Worm (Caenorhabditis elegans) whole organism, young adult: ENCODE data around the gene C35D10.6.

Experiments used
- B0035.1 ChIP-seq: sonication (generic microtip); optimal IDR thresholded peaks from 2 replicates; lab custom pipeline; 2016; ENCODE audit warnings: missing genetic modification characterization, mild to moderate bottlenecking, missing compliant biosample characterization, missing genotype, missing genetic modification reagents
- F22D6.2 ChIP-seq: sonication (generic microtip); optimal IDR thresholded peaks from 2 replicates; lab custom pipeline; 2016; ENCODE audit warnings: mild to moderate bottlenecking, missing genetic modification characterization, missing compliant biosample characterization
- F33H1.4 ChIP-seq: fragments of 200-800 bp; sonication (Bioruptor generic); IDR thresholded peaks from 2 replicates; pipeline ENCODE4 v1.3.6; 2022; ENCODE audit warnings: missing genetic modification reagents, missing genetic modification characterization, missing compliant biosample characterization
- F37B4.10 ChIP-seq: fragments of 200-800 bp; sonication (Bioruptor generic); IDR thresholded peaks from 2 replicates; pipeline ENCODE4 v1.3.6; 2022; ENCODE audit warnings: missing genetic modification characterization, missing compliant biosample characterization
- F39B2.1 ChIP-seq: fragments of 200-800 bp; sonication (Bioruptor generic); IDR thresholded peaks from 2 replicates; pipeline ENCODE4 v1.3.6; 2022; ENCODE audit warnings: missing genetic modification reagents, missing genetic modification characterization, missing compliant biosample characterization
- F49E8.2 ChIP-seq: sonication (generic microtip); optimal IDR thresholded peaks from 3 replicates; lab custom pipeline; 2017; ENCODE audit warnings: missing genetic modification characterization, mild to moderate bottlenecking, missing compliant biosample characterization, antibody characterized with exemption, moderate library complexity; ENCODE audit not compliant: insufficient read depth
- T07F8.4 ChIP-seq: sonication (generic microtip); optimal IDR thresholded peaks from 2 replicates; lab custom pipeline; 2016; ENCODE audit warnings: mild to moderate bottlenecking, missing genetic modification characterization, moderate library complexity, missing compliant biosample characterization
- T26A5.8 ChIP-seq: sonication (generic microtip); optimal IDR thresholded peaks from 2 replicates; lab custom pipeline; 2016; ENCODE audit warnings: missing genetic modification characterization, missing compliant biosample characterization
- Y56A3A.18 ChIP-seq: fragments of 200-800 bp; sonication (Bioruptor generic); IDR thresholded peaks from 2 replicates; pipeline ENCODE4 v1.3.6; 2022; ENCODE audit warnings: missing genetic modification reagents, missing genetic modification characterization, missing compliant biosample characterization
- Y95B8A.8 ChIP-seq: fragments of 200-800 bp; sonication (Bioruptor generic); IDR thresholded peaks from 2 replicates; pipeline ENCODE4 v1.3.6; 2022; ENCODE audit warnings: missing genetic modification reagents, missing genetic modification characterization, missing compliant biosample characterization
- athp-1 ChIP-seq: sonication (generic microtip); optimal IDR thresholded peaks from 2 replicates; lab custom pipeline; 2017; ENCODE audit warnings: mild to moderate bottlenecking, missing genetic modification characterization, missing compliant biosample characterization
- bed-1 ChIP-seq: fragments of 200-800 bp; sonication (Bioruptor generic); IDR thresholded peaks from 2 replicates; pipeline ENCODE4 v1.3.6; 2022; ENCODE audit warnings: missing genetic modification reagents, missing genetic modification characterization, missing compliant biosample characterization
- bed-2 ChIP-seq: fragments of 200-800 bp; sonication (Bioruptor generic); IDR thresholded peaks from 2 replicates; pipeline ENCODE4 v1.3.6; 2022; ENCODE audit warnings: missing genetic modification reagents, missing genetic modification characterization, missing compliant biosample characterization
- cebp-2 ChIP-seq: fragments of 200-800 bp; sonication (Bioruptor generic); IDR thresholded peaks from 2 replicates; pipeline ENCODE4 v1.3.6; 2022; ENCODE audit warnings: missing genetic modification characterization, missing compliant biosample characterization
- ceh-40 ChIP-seq: fragments of 200-800 bp; sonication (Bioruptor generic); IDR thresholded peaks from 2 replicates; pipeline ENCODE4 v1.3.6; 2022; ENCODE audit warnings: missing genetic modification characterization, missing compliant biosample characterization
- ceh-58 ChIP-seq: fragments of 200-800 bp; sonication (Bioruptor generic); IDR thresholded peaks from 2 replicates; pipeline ENCODE4 v1.3.6; 2022; ENCODE audit warnings: missing genetic modification characterization, missing compliant biosample characterization
- ceh-91 ChIP-seq: fragments of 200-800 bp; sonication (Bioruptor generic); IDR thresholded peaks from 2 replicates; pipeline ENCODE4 v1.3.6; 2022; ENCODE audit warnings: missing genetic modification reagents, missing genetic modification characterization, missing compliant biosample characterization
- chd-7 ChIP-seq: sonication (generic microtip); optimal IDR thresholded peaks from 2 replicates; lab custom pipeline; 2016; ENCODE audit warnings: mild to moderate bottlenecking, missing genetic modification characterization, moderate library complexity, missing compliant biosample characterization
- dox-1 ChIP-seq: fragments of 200-800 bp; sonication (Bioruptor generic); IDR thresholded peaks from 2 replicates; pipeline ENCODE4 v1.3.6; 2022; ENCODE audit warnings: missing genetic modification reagents, missing genetic modification characterization, missing compliant biosample characterization
- dpl-1 ChIP-seq: fragments of 150-350 bp; optimal IDR thresholded peaks from 2 replicates; lab custom pipeline; 2014; ENCODE audit warnings: missing biosample characterization, missing genetic modification reagents, missing genetic modification characterization
- efl-1 ChIP-seq: fragments of 150-350 bp; optimal IDR thresholded peaks from 2 replicates; lab custom pipeline; 2014; ENCODE audit warnings: missing biosample characterization, missing genetic modification reagents, missing genetic modification characterization
- egl-44 ChIP-seq: fragments of 200-800 bp; sonication (Bioruptor generic); IDR thresholded peaks from 2 replicates; pipeline ENCODE4 v1.3.6; 2022; ENCODE audit warnings: missing genetic modification reagents, missing genetic modification characterization, missing compliant biosample characterization
- egrh-3 ChIP-seq: fragments of 200-800 bp; sonication (Bioruptor generic); IDR thresholded peaks from 2 replicates; pipeline ENCODE4 v1.3.6; 2022; ENCODE audit warnings: missing genetic modification reagents, missing genetic modification characterization, missing compliant biosample characterization
- him-1 ChIP-seq: sonication (generic microtip); optimal IDR thresholded peaks from 2 replicates; lab custom pipeline; 2016; ENCODE audit warnings: missing genotype, missing genetic modification reagents, missing genetic modification characterization, missing compliant biosample characterization
- lin-35 ChIP-seq, 3 experiments: fragments of 150-350 bp in 2 of 3; sonication (generic microtip) in 1 of 3; optimal IDR thresholded peaks; 2 replicates each; lab custom pipeline; 2014 to 2018; ENCODE audit warnings: missing biosample characterization in 3 of 3, missing genetic modification characterization in 3 of 3, missing genetic modification reagents in 3 of 3
- lin-54 ChIP-seq: fragments of 200-800 bp; sonication (Bioruptor generic); optimal IDR thresholded peaks from 2 replicates; lab custom pipeline; 2018; ENCODE audit warnings: mild to moderate bottlenecking, missing genetic modification characterization, missing compliant biosample characterization
- lsl-1 ChIP-seq: fragments of 200-800 bp; sonication (Bioruptor generic); optimal IDR thresholded peaks from 2 replicates; lab custom pipeline; 2018; ENCODE audit warnings: mild to moderate bottlenecking, missing genetic modification characterization, moderate library complexity, missing compliant biosample characterization
- pbrm-1 ChIP-seq: fragments of 200-800 bp; sonication (Bioruptor generic); IDR thresholded peaks from 2 replicates; pipeline ENCODE4 v1.3.6; 2022; ENCODE audit warnings: missing genetic modification reagents, missing genetic modification characterization, missing compliant biosample characterization
- pha-4 ChIP-seq: fragments of 150-350 bp; sonication (generic microtip); optimal IDR thresholded peaks from 2 replicates; lab custom pipeline; 2014; ENCODE audit warnings: missing biosample characterization, missing genetic modification reagents, missing genetic modification characterization
- repo-1 ChIP-seq: sonication (generic microtip); optimal IDR thresholded peaks from 2 replicates; lab custom pipeline; 2017; ENCODE audit warnings: mild to moderate bottlenecking, missing genetic modification characterization, missing compliant biosample characterization
- rpc-1 ChIP-seq, 2 experiments: fragments of 150-350 bp in 1 of 2; sonication (generic microtip) in 1 of 2; optimal IDR thresholded peaks; 2 replicates each; lab custom pipeline; 2014 to 2018; ENCODE audit warnings: missing biosample characterization in 1 of 2, missing genetic modification characterization in 1 of 2, missing genetic modification reagents in 1 of 2, missing genotype in 1 of 2
- snpc-3.4 ChIP-seq: sonication (generic microtip); optimal IDR thresholded peaks from 2 replicates; lab custom pipeline; 2017; ENCODE audit warnings: missing genetic modification characterization, mild to moderate bottlenecking, missing compliant biosample characterization, antibody characterized with exemption, moderate library complexity, missing genotype, missing genetic modification reagents
- snpc-4 ChIP-seq, 5 experiments: fragments of 150-350 bp in 1 of 5; sonication (generic microtip) in 4 of 5; optimal IDR thresholded peaks; 2 replicates each; lab custom pipeline; 2014 to 2018; ENCODE audit warnings: missing genetic modification characterization in 5 of 5, missing biosample characterization in 3 of 5, antibody characterized with exemption in 2 of 5, mild to moderate bottlenecking in 2 of 5, missing compliant biosample characterization in 2 of 5, missing genotype in 2 of 5, moderate library complexity in 2 of 5, missing genetic modification reagents in 1 of 5
- tbp1 ChIP-seq: fragments of 200-800 bp; sonication (Bioruptor generic); optimal IDR thresholded peaks from 2 replicates; lab custom pipeline; 2018; ENCODE audit warnings: mild to moderate bottlenecking, missing genetic modification characterization, missing compliant biosample characterization
- unc-130 ChIP-seq: sonication (generic microtip); optimal IDR thresholded peaks from 2 replicates; lab custom pipeline; 2016; ENCODE audit warnings: missing genetic modification reagents, missing genetic modification characterization, missing compliant biosample characterization
- ztf-22 ChIP-seq: fragments of 200-800 bp; sonication (Bioruptor generic); optimal IDR thresholded peaks from 2 replicates; lab custom pipeline; 2018; ENCODE audit warnings: mild to moderate bottlenecking, missing genetic modification characterization, moderate library complexity, missing compliant biosample characterization
- ztf-25 ChIP-seq: fragments of 200-800 bp; sonication (Bioruptor generic); IDR thresholded peaks from 2 replicates; pipeline ENCODE4 v1.3.6; 2022; ENCODE audit warnings: missing genetic modification reagents, missing genetic modification characterization, missing compliant biosample characterization
- ztf-26 ChIP-seq: sonication (generic microtip); optimal IDR thresholded peaks from 2 replicates; lab custom pipeline; 2017; ENCODE audit warnings: missing genetic modification characterization, missing compliant biosample characterization

C35D10.6 gene

ce11 chrIII:4859039-4859438 lies at the start of gene C35D10.6:
TSS of gene C35D10.6 (plus strand) at chrIII:4859339.
- TF ChIP-seq him-1 (tag; lab: Kevin White, UChicago) = no peak
- no peak for TF ChIP-seq athp-1 (tag; lab: Kevin White, UChicago)
- TF ChIP-seq snpc-3.4 (tag; lab: Kevin White, UChicago) = no peak
- TF ChIP-seq F39B2.1 (GFP tag; lab: Robert Waterston, UW) = no peak
- TF ChIP-seq F49E8.2 (tag; lab: Kevin White, UChicago) = no peak
- no peak for TF ChIP-seq dpl-1 (GFP tag; lab: Kevin White, UChicago)
- TF ChIP-seq egl-44 (GFP tag; lab: Robert Waterston, UW) = no peak
- TF ChIP-seq bed-1 (GFP tag; lab: Robert Waterston, UW) = no peak
- no peak for TF ChIP-seq T26A5.8 (tag; lab: Kevin White, UChicago)
- no peak for TF ChIP-seq repo-1 (tag; lab: Kevin White, UChicago)
- TF ChIP-seq B0035.1 (tag; lab: Kevin White, UChicago) = no peak
- no peak for TF ChIP-seq rpc-1 (optimal IDR thresholded peaks at IDR 0.05; lab: Kevin White, UChicago)
- no peak for TF ChIP-seq rpc-1 (tag; optimal IDR thresholded peaks at IDR 0.05; lab: Kevin White, UChicago)
- TF ChIP-seq dox-1 = no peak
- no peak for TF ChIP-seq pha-4

DNA sequence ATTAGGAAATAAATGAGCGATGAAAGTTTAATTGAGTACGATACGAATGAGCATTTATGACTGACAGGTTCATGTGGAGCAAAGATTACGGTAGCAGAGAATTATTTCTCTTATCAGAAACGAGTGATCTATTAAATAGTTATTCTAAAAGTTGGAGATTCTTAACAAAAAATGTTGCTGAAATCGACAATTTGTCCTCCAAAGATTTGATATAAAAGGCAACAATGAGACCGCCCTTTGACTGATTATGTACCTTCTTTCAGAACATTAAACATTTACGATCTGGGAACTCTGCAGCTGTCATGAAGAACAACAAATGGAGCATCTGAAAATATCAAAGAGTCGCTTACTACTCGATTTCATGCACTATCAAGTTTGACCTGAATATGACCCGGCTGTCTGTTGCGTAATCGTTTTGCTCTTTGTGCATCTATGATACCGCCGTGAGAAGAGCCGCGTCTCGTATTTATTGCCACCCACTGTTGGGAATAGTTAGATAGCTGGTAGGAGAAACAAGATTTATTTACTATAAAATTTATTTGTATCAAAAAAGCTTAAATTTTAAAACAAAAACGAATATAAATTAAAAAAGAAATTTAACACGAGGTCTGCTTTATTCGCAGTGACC lies 49.5 kb upstream of the C35D10.6 start, which contains the start of gene pal-1:
TSS of gene pal-1 (minus strand) at position 51 of the 628 bp plus-strand sequence.
- TF ChIP-seq ztf-26 (tag; lab: Kevin White, UChicago) = no peak
- no peak for TF ChIP-seq tbp1 (GFP tag; lab: Kevin White, UChicago)

- no peak for TF ChIP-seq pbrm-1 (GFP tag; lab: Robert Waterston, UW)
- TF ChIP-seq egrh-3 (GFP tag; lab: Robert Waterston, UW) = no peak
- TF ChIP-seq F37B4.10 = no peak
- no peak for TF ChIP-seq lin-35 (GFP tag; optimal IDR thresholded peaks at IDR 0.05; lab: Kevin White, UChicago)
- TF ChIP-seq, all 124 proteins: peak for 0
These were observed 47.9 kb upstream of the C35D10.6 start, which contains the start of gene C38D4.7 for ce11 chrIII:4811195-4811594. TSS of gene C38D4.7 (minus strand) at chrIII:4811295.

DNA sequence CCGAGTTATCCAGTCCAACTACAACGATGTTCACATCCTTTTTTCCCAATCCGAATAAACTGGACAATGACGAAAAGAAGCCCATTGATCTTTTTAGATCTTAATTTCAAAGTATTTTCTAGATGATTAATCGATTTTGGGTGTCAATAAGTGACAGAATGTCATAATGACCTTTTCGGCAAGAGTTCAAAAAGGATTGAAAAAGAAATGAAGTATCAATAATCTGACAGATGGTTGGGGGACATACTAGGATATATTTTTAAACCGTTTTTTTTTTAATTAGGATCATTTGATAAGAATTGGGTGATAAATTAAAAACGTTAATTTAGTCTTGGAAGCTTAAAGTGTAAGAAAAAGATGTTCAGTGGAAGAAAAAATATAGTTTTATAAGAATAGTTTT lies 44.4 kb upstream of the C35D10.6 start, which contains the start of gene arl-6:
TSS of gene arl-6 (minus strand) at position 101 of the 400 bp plus-strand sequence.
- TF ChIP-seq rpc-1 (optimal IDR thresholded peaks at IDR 0.05; lab: Kevin White, UChicago) = no peak
- no peak for TF ChIP-seq rpc-1 (tag; optimal IDR thresholded peaks at IDR 0.05; lab: Kevin White, UChicago)
- TF ChIP-seq ceh-58 (GFP tag; lab: Robert Waterston, UW) = no peak
- no peak for TF ChIP-seq cebp-2 (GFP tag; lab: Robert Waterston, UW)
- no peak for TF ChIP-seq efl-1 (GFP tag; lab: Kevin White, UChicago)
- TF ChIP-seq lsl-1 (GFP tag; lab: Kevin White, UChicago) = no peak
- TF ChIP-seq bed-1 (GFP tag; lab: Robert Waterston, UW) = no peak
- no peak for TF ChIP-seq ceh-40 (GFP tag; lab: Robert Waterston, UW)
- TF ChIP-seq ztf-22 = no peak
- TF ChIP-seq snpc-4 (GFP tag; optimal IDR thresholded peaks at IDR 0.05; lab: Kevin White, UChicago) = no peak
- TF ChIP-seq snpc-4 (tag; optimal IDR thresholded peaks at IDR 0.05; lab: Kevin White, UChicago) = no peak

- TF ChIP-seq chd-7 = no peak
- TF ChIP-seq ztf-25 (GFP tag; lab: Robert Waterston, UW) = no peak
- no peak for TF ChIP-seq F49E8.2 (tag; lab: Kevin White, UChicago)
- TF ChIP-seq T07F8.4 (tag; lab: Kevin White, UChicago) = no peak
- no peak for TF ChIP-seq unc-130 (GFP tag; lab: Kevin White, UChicago)
- TF ChIP-seq lin-54 = no peak
- TF ChIP-seq F39B2.1 (GFP tag; lab: Robert Waterston, UW) = no peak
- no peak for TF ChIP-seq bed-2 (GFP tag; lab: Robert Waterston, UW)
- TF ChIP-seq F22D6.2 = no peak
- no peak for TF ChIP-seq Y95B8A.8 (GFP tag; lab: Robert Waterston, UW)
- TF ChIP-seq Y56A3A.18 = no peak
- no peak for TF ChIP-seq ceh-91
- TF ChIP-seq F33H1.4 (GFP tag; lab: Robert Waterston, UW) = no peak
These were observed 41.9 kb upstream of the C35D10.6 start, which contains the start of gene F26A1.4 for ce11 chrIII:4817240-4817639. TSS of gene F26A1.4 (plus strand) at chrIII:4817540.
